Worm (Caenorhabditis elegans) whole organism, late embryonic: ENCODE data around the gene tam-1.

Experiments used
- F13H6.1 ChIP-seq: sonication (generic microtip); optimal IDR thresholded peaks from 2 replicates; lab custom pipeline; 2016; ENCODE audit warnings: missing genetic modification characterization, missing compliant biosample characterization
- ama-1 ChIP-seq: fragments of 150-350 bp; optimal IDR thresholded peaks from 2 replicates; lab custom pipeline; 2014
- nhr-11 ChIP-seq: fragments of 150-350 bp; optimal IDR thresholded peaks from 2 replicates; lab custom pipeline; 2014; ENCODE audit warnings: missing biosample characterization, missing genetic modification characterization
- npax-4 ChIP-seq: sonication (generic microtip); optimal IDR thresholded peaks from 2 replicates; lab custom pipeline; 2016; ENCODE audit warnings: missing genetic modification characterization, missing compliant biosample characterization
- pha-4 ChIP-seq: fragments of 150-350 bp; optimal IDR thresholded peaks from 2 replicates; lab custom pipeline; 2018; ENCODE audit warnings: missing biosample characterization, missing genetic modification reagents, missing genetic modification characterization
- ttx-3 ChIP-seq: sonication (generic microtip); optimal IDR thresholded peaks from 2 replicates; lab custom pipeline; 2016; ENCODE audit warnings: missing genetic modification reagents, missing genetic modification characterization, missing compliant biosample characterization

DNA sequence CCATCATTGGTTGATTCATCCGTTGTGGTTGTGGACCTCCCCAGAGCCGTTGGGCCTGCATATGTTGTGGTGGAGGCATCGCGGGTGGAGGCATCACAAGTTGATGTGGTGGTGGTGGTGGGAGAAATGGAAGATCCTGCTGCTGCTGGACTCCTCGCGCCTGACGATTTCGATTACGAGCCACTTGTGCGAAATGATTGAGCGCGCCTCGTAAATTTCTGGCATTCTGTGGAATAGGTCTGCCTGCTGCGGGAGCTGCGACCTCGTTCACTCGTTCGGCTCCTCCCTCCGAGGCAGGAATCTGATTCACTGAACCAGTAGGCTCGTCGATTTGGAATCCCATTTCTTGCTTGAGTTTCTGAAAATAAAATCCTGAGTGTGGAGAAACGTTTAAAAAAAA, 2.2 kb downstream of the tam-1 start:
- no peak for TF ChIP-seq ama-1 (lab: Kevin White, UChicago)
- no peak for TF ChIP-seq nhr-11
- TF ChIP-seq pha-4 (tag; lab: Kevin White, UChicago) = no peak
- no peak for TF ChIP-seq npax-4 (tag; lab: Kevin White, UChicago)
- TF ChIP-seq F13H6.1 (tag; lab: Kevin White, UChicago) = no peak
- TF ChIP-seq ttx-3 (tag; lab: Kevin White, UChicago) = no peak
